Worm (Caenorhabditis elegans): Measurements from ENCODE around the gene srx-129.

- TF ChIP-seq dmd-4 (tag; optimal IDR thresholded peaks at IDR 0.05; ENCODE audit: borderline replicate concordance) (no peak), ama-1 (optimal IDR thresholded peaks at IDR 0.05) (no peak), rnt-1 (tag; optimal IDR thresholded peaks at IDR 0.05) (no peak), unc-86 (tag; optimal IDR thresholded peaks at IDR 0.05) (no peak), gmeb-2 (tag; optimal IDR thresholded peaks at IDR 0.05) (no peak), pqm-1 (tag; optimal IDR thresholded peaks at IDR 0.05) (no peak), elt-4 (tag; optimal IDR thresholded peaks at IDR 0.05) (no peak), pha-4 (tag; optimal IDR thresholded peaks at IDR 0.05) (no peak), mec-3 (tag; optimal IDR thresholded peaks at IDR 0.05; ENCODE audit: borderline replicate concordance) (no peak), nhr-232 (tag; optimal IDR thresholded peaks at IDR 0.05) (no peak), nhr-11 (tag; optimal IDR thresholded peaks at IDR 0.05) (no peak)
These were observed 35.5 kb downstream of the srx-129 start for ce11 chrV:13869551-13869950.
